Fruit fly (Drosophila melanogaster) whole organism, embryonic: ENCODE results near the gene CG32032.

Source experiments
- Bteb2 ChIP-seq: fragments of 200-800 bp; sonication (Bioruptor generic); optimal IDR thresholded peaks from 2 replicates; lab custom pipeline; 2016; ENCODE audit warnings: missing biosample characterization, missing genetic modification characterization
- CG11456 ChIP-seq: fragments of 200-800 bp; sonication (Bioruptor generic); IDR thresholded peaks from 3 replicates; pipeline ENCODE4 v1.3.6; 2022; ENCODE audit warnings: missing biosample characterization, missing genetic modification characterization
- CG12155 ChIP-seq: fragments of 200-800 bp; sonication (Bioruptor generic); optimal IDR thresholded peaks from 3 replicates; lab custom pipeline; 2016; ENCODE audit warnings: missing biosample characterization, missing genetic modification characterization
- CG12219 ChIP-seq: fragments of 200-800 bp; sonication (Bioruptor generic); optimal IDR thresholded peaks from 3 replicates; lab custom pipeline; 2018; ENCODE audit warnings: missing biosample characterization, mild to moderate bottlenecking, missing genetic modification characterization
- CG12391 ChIP-seq: fragments of 200-800 bp; sonication (Bioruptor generic); optimal IDR thresholded peaks from 3 replicates; lab custom pipeline; 2018; ENCODE audit warnings: missing biosample characterization, mild to moderate bottlenecking, missing genetic modification characterization, moderate library complexity
- CG13424 ChIP-seq: fragments of 200-800 bp; sonication (Bioruptor generic); optimal IDR thresholded peaks from 2 replicates; lab custom pipeline; 2019; ENCODE audit warnings: missing biosample characterization, mild to moderate bottlenecking, missing genetic modification characterization, moderate library complexity
- CG13624 ChIP-seq: fragments of 200-800 bp; sonication (Bioruptor generic); optimal IDR thresholded peaks from 2 replicates; lab custom pipeline; 2016; ENCODE audit warnings: missing biosample characterization, missing genetic modification characterization
- CG14710 ChIP-seq: fragments of 200-800 bp; sonication (Bioruptor generic); optimal IDR thresholded peaks from 3 replicates; lab custom pipeline; 2019; ENCODE audit warnings: missing biosample characterization, mild to moderate bottlenecking, missing genetic modification characterization, moderate library complexity
- CG15514 ChIP-seq: fragments of 200-800 bp; sonication (Bioruptor generic); optimal IDR thresholded peaks from 3 replicates; lab custom pipeline; 2017; ENCODE audit warnings: missing biosample characterization, missing genetic modification characterization, mild to moderate bottlenecking, moderate library complexity, missing genetic modification reagents
- CG17912 ChIP-seq: fragments of 200-800 bp; sonication (Bioruptor generic); optimal IDR thresholded peaks from 2 replicates; lab custom pipeline; 2018; ENCODE audit warnings: missing biosample characterization, mild to moderate bottlenecking, missing genetic modification characterization
- CG2116 ChIP-seq: fragments of 200-800 bp; sonication (Bioruptor generic); optimal IDR thresholded peaks from 3 replicates; lab custom pipeline; 2018; ENCODE audit warnings: missing biosample characterization, mild to moderate bottlenecking, missing genetic modification characterization
- CG30403 ChIP-seq: fragments of 200-800 bp; sonication (Bioruptor generic); optimal IDR thresholded peaks from 3 replicates; lab custom pipeline; 2016; ENCODE audit warnings: missing biosample characterization, missing genetic modification characterization
- CG3065 ChIP-seq: fragments of 200-800 bp; sonication (Bioruptor generic); optimal IDR thresholded peaks from 2 replicates; lab custom pipeline; 2016; ENCODE audit warnings: missing biosample characterization, missing genetic modification characterization
- CG42726 ChIP-seq: fragments of 200-800 bp; sonication (Bioruptor generic); IDR thresholded peaks from 2 replicates; pipeline ENCODE4 v1.3.6; 2022; ENCODE audit warnings: missing biosample characterization, missing genetic modification characterization; ENCODE audit not compliant: partially characterized antibody
- CG4282 ChIP-seq: fragments of 200-800 bp; sonication (Bioruptor generic); optimal IDR thresholded peaks from 2 replicates; lab custom pipeline; 2016; ENCODE audit warnings: missing biosample characterization, missing genetic modification characterization
- CG4707 ChIP-seq: fragments of 200-800 bp; sonication (Bioruptor generic); optimal IDR thresholded peaks from 2 replicates; lab custom pipeline; 2018; ENCODE audit warnings: missing biosample characterization, mild to moderate bottlenecking, missing genetic modification characterization, moderate library complexity
- CG8089 ChIP-seq: fragments of 200-800 bp; sonication (Bioruptor generic); optimal IDR thresholded peaks from 3 replicates; lab custom pipeline; 2016; ENCODE audit warnings: missing biosample characterization, missing genetic modification characterization
- CG9932 ChIP-seq: fragments of 200-800 bp; sonication (Bioruptor generic); IDR thresholded peaks from 2 replicates; pipeline ENCODE4 v1.3.6; 2022; ENCODE audit warnings: missing biosample characterization, missing genetic modification characterization
- D ChIP-seq, 2 experiments: fragments of 200-800 bp in 1 of 2; fragments of >200 bp in 1 of 2; sonication (Bioruptor generic) in 1 of 2; optimal IDR thresholded peaks; 2 replicates in 1 of 2; 3 replicates in 1 of 2; lab custom pipeline; 2017; ENCODE audit warnings: mild to moderate bottlenecking in 1 of 2, missing biosample characterization in 1 of 2, missing genetic modification characterization in 1 of 2, missing genetic modification reagents in 1 of 2
- Dp ChIP-seq: fragments of 200-800 bp; sonication (Bioruptor generic); optimal IDR thresholded peaks from 2 replicates; lab custom pipeline; 2018; ENCODE audit warnings: missing biosample characterization, mild to moderate bottlenecking, missing genetic modification characterization, moderate library complexity
- E2f2 ChIP-seq: fragments of 200-800 bp; sonication (Bioruptor generic); IDR thresholded peaks from 2 replicates; pipeline ENCODE4 v1.3.6; 2022; ENCODE audit warnings: missing biosample characterization, missing genetic modification characterization
- HLHmδ ChIP-seq: fragments of 200-800 bp; sonication (Bioruptor generic); optimal IDR thresholded peaks from 2 replicates; lab custom pipeline; 2018; ENCODE audit warnings: missing biosample characterization, mild to moderate bottlenecking, missing genetic modification characterization, moderate library complexity
- Hmr ChIP-seq: fragments of 200-800 bp; sonication (Bioruptor generic); optimal IDR thresholded peaks from 3 replicates; lab custom pipeline; 2017; ENCODE audit warnings: mild to moderate bottlenecking, missing biosample characterization, missing genetic modification reagents, missing genetic modification characterization
- MBD-R2 ChIP-seq: fragments of 200-800 bp; sonication (Bioruptor generic); IDR thresholded peaks from 2 replicates; pipeline ENCODE4 v1.3.6; 2022; ENCODE audit warnings: missing biosample characterization, missing genetic modification characterization
- MTF-1 ChIP-seq: fragments of 200-800 bp; sonication (Bioruptor generic); optimal IDR thresholded peaks from 2 replicates; lab custom pipeline; 2018; ENCODE audit warnings: missing biosample characterization, mild to moderate bottlenecking, missing genetic modification characterization, borderline replicate concordance
- Max ChIP-seq: fragments of 200-800 bp; sonication (Bioruptor generic); optimal IDR thresholded peaks from 2 replicates; lab custom pipeline; 2016; ENCODE audit warnings: missing biosample characterization, mild to moderate bottlenecking, missing genetic modification characterization
- PHDP ChIP-seq: fragments of 200-800 bp; sonication (Bioruptor generic); optimal IDR thresholded peaks from 3 replicates; lab custom pipeline; 2018; ENCODE audit warnings: missing biosample characterization, mild to moderate bottlenecking, missing genetic modification characterization, moderate library complexity
- Rx ChIP-seq: fragments of 200-800 bp; sonication (Bioruptor generic); IDR thresholded peaks from 2 replicates; pipeline ENCODE4 v1.3.6; 2022; ENCODE audit warnings: missing biosample characterization, missing genetic modification characterization
- TFAM ChIP-seq: fragments of 200-800 bp; sonication (Bioruptor generic); optimal IDR thresholded peaks from 2 replicates; lab custom pipeline; 2017; ENCODE audit warnings: missing biosample characterization, missing genetic modification characterization, inconsistent platforms
- Trl ChIP-seq, 3 experiments: fragments of >200 bp in 2 of 3; fragments of 200-800 bp in 1 of 3; sonication (Bioruptor generic) in 1 of 3; optimal IDR thresholded peaks; 2 replicates in 1 of 3; 3 replicates in 2 of 3; lab custom pipeline; 2016 to 2017; ENCODE audit warnings: missing biosample characterization in 1 of 3, missing genetic modification characterization in 1 of 3
- br ChIP-seq: fragments of >200 bp; optimal IDR thresholded peaks from 2 replicates; lab custom pipeline; 2017
- crp ChIP-seq, 2 experiments: fragments of 200-800 bp; sonication (Bioruptor generic); optimal IDR thresholded peaks; 2 replicates in 1 of 2; 3 replicates in 1 of 2; lab custom pipeline; 2017; ENCODE audit warnings: missing biosample characterization in 2 of 2, missing genetic modification characterization in 2 of 2, mild to moderate bottlenecking in 1 of 2, moderate library complexity in 1 of 2
- dysf ChIP-seq: fragments of 200-800 bp; sonication (Bioruptor generic); IDR thresholded peaks from 3 replicates; pipeline ENCODE4 v1.3.6; 2022; ENCODE audit warnings: missing biosample characterization, missing genetic modification characterization
- gce ChIP-seq: fragments of 200-800 bp; sonication (Bioruptor generic); IDR thresholded peaks from 3 replicates; pipeline ENCODE4 v1.3.6; 2022; ENCODE audit warnings: missing biosample characterization, missing genetic modification characterization
- gfzf ChIP-seq: fragments of 200-800 bp; sonication (Bioruptor generic); optimal IDR thresholded peaks from 2 replicates; lab custom pipeline; 2016; ENCODE audit warnings: missing biosample characterization, mild to moderate bottlenecking, missing genetic modification characterization, moderate library complexity
- grn ChIP-seq: fragments of 200-800 bp; sonication (Bioruptor generic); optimal IDR thresholded peaks from 3 replicates; lab custom pipeline; 2017; ENCODE audit warnings: missing biosample characterization, missing genetic modification characterization
- gsb-n ChIP-seq: fragments of 200-800 bp; sonication (Bioruptor generic); optimal IDR thresholded peaks from 3 replicates; lab custom pipeline; 2018; ENCODE audit warnings: missing biosample characterization, mild to moderate bottlenecking, missing genetic modification characterization
- hkb ChIP-seq, 2 experiments: fragments of 200-800 bp in 1 of 2; fragments of >200 bp in 1 of 2; sonication (Bioruptor generic) in 1 of 2; IDR thresholded peaks in 1 of 2; optimal IDR thresholded peaks in 1 of 2; 2 replicates each; pipeline versions ENCODE4 v1.3.6 to Lab custom; 2017 to 2022; ENCODE audit warnings: missing biosample characterization in 1 of 2, missing genetic modification characterization in 1 of 2
- jigr1 ChIP-seq: fragments of 200-800 bp; sonication (Bioruptor generic); IDR thresholded peaks from 3 replicates; pipeline ENCODE4 v1.3.6; 2022; ENCODE audit warnings: missing biosample characterization, missing genetic modification characterization
- mam ChIP-seq: fragments of 200-800 bp; sonication (Bioruptor generic); optimal IDR thresholded peaks from 3 replicates; lab custom pipeline; 2016; ENCODE audit warnings: missing biosample characterization, missing genetic modification characterization
- pzg ChIP-seq: fragments of 200-800 bp; sonication (Bioruptor generic); optimal IDR thresholded peaks from 3 replicates; lab custom pipeline; 2018; ENCODE audit warnings: missing biosample characterization, mild to moderate bottlenecking, missing genetic modification characterization, moderate library complexity
- repo ChIP-seq: fragments of 200-800 bp; sonication (Bioruptor generic); optimal IDR thresholded peaks from 2 replicates; lab custom pipeline; 2016; ENCODE audit warnings: missing biosample characterization, missing genetic modification characterization
- rib ChIP-seq: fragments of 200-800 bp; sonication (Bioruptor generic); IDR thresholded peaks from 2 replicates; pipeline ENCODE4 v1.3.6; 2022; ENCODE audit warnings: missing biosample characterization, missing genetic modification characterization
- sens ChIP-seq: fragments of 200-800 bp; sonication (Bioruptor generic); peaks from one replicate; lab custom pipeline; 2016; ENCODE audit warnings: missing biosample characterization, missing genetic modification characterization
- so ChIP-seq: fragments of 200-800 bp; sonication (Bioruptor generic); IDR thresholded peaks from 3 replicates; pipeline ENCODE4 v1.3.6; 2022; ENCODE audit warnings: missing biosample characterization, missing genetic modification characterization
- stwl ChIP-seq: fragments of 200-800 bp; sonication (Bioruptor generic); optimal IDR thresholded peaks from 3 replicates; lab custom pipeline; 2018; ENCODE audit warnings: missing biosample characterization, mild to moderate bottlenecking, missing genetic modification characterization, moderate library complexity
- sug ChIP-seq: fragments of 200-800 bp; optimal IDR thresholded peaks from 2 replicates; lab custom pipeline; 2019; ENCODE audit warnings: missing biosample characterization, mild to moderate bottlenecking, missing genetic modification characterization, moderate library complexity
- trh ChIP-seq: fragments of 200-800 bp; sonication (Bioruptor generic); optimal IDR thresholded peaks from 2 replicates; lab custom pipeline; 2016; ENCODE audit warnings: missing biosample characterization, missing genetic modification characterization
- vfl ChIP-seq: fragments of 200-800 bp; sonication (Bioruptor generic); optimal IDR thresholded peaks from 2 replicates; lab custom pipeline; 2016; ENCODE audit warnings: missing biosample characterization, missing genetic modification characterization

The CG32032 gene

dm6 chr3L:9134349-9134748 lies 41.5 kb downstream of the CG32032 start, which contains the start of the genes bol and Dhpr:
Gene bol, minus strand, starts transcription at chr3L:9134405.
Gene Dhpr, plus strand, starts transcription at chr3L:9134560.
- no peak for TF ChIP-seq CG8089
- TF ChIP-seq D (optimal IDR thresholded peaks at IDR 0.05; lab: Kevin White, UChicago), result no peak
- no peak for TF ChIP-seq D (GFP tag; optimal IDR thresholded peaks at IDR 0.05; lab: Kevin White, UChicago)
- TF ChIP-seq CG11456, result 0 out of 3 replicates have a peak, but pooled peaks have one; percentile 10
- peak; percentile 7 for TF ChIP-seq CG30403 (GFP tag; lab: Kevin White, UChicago)
- TF ChIP-seq CG14710 (tag; lab: Kevin White, UChicago), result peak; percentile 44
- TF ChIP-seq sug (tag; lab: Kevin White, UChicago), result no peak
- 0 out of 3 replicates have a peak, but pooled peaks have one; percentile 27 for TF ChIP-seq dysf (GFP tag; lab: Robert Waterston, UW)
- TF ChIP-seq CG4282 (GFP tag; lab: Kevin White, UChicago), result no peak
- TF ChIP-seq hkb (optimal IDR thresholded peaks at IDR 0.05; lab: Kevin White, UChicago), result no peak
- peak; percentile 33; the same call in 1 of the 2 replicates for TF ChIP-seq hkb (GFP tag; IDR thresholded peaks at IDR 0.05; lab: Robert Waterston, UW)
- peak; percentile 96 for TF ChIP-seq MBD-R2 (GFP tag; lab: Robert Waterston, UW)
- TF ChIP-seq CG13624, result peak; percentile 39
- TF ChIP-seq CG42726 (GFP tag; lab: Robert Waterston, UW), result peak; percentile 48; the same call in 1 of the 2 replicates
- TF ChIP-seq vfl (GFP tag; lab: Kevin White, UChicago), result no peak
- peak; percentile 98 for TF ChIP-seq gfzf (GFP tag; lab: Kevin White, UChicago)
- TF ChIP-seq stwl (tag; lab: Kevin White, UChicago), result peak; percentile 78
- TF ChIP-seq Max (GFP tag; lab: Kevin White, UChicago), result peak; percentile 16
- no peak for TF ChIP-seq rib (GFP tag; lab: Robert Waterston, UW)
- TF ChIP-seq grn (GFP tag; lab: Kevin White, UChicago), result no peak
- TF ChIP-seq sens (GFP tag; lab: Kevin White, UChicago), result peak; percentile 30
- peak; percentile 15 for TF ChIP-seq CG2116 (GFP tag; lab: Kevin White, UChicago)
- TF ChIP-seq CG3065 (GFP tag; lab: Kevin White, UChicago), result no peak
- peak; percentile 74 for TF ChIP-seq CG15514
- TF ChIP-seq PHDP (tag; lab: Kevin White, UChicago), result peak; percentile 37
- no peak for TF ChIP-seq Rx (GFP tag; lab: Robert Waterston, UW)
- no peak for TF ChIP-seq CG17912
- peak; percentile 87 for TF ChIP-seq CG12155
- peak; percentile 26 for TF ChIP-seq mam (GFP tag; lab: Kevin White, UChicago)
- peak; percentile 45 for TF ChIP-seq Hmr (GFP tag; lab: Kevin White, UChicago)
- TF ChIP-seq br (lab: Kevin White, UChicago), result no peak
- TF ChIP-seq HLHmδ (GFP tag; lab: Kevin White, UChicago), result peak; percentile 72
- TF ChIP-seq Trl (optimal IDR thresholded peaks at IDR 0.05; lab: Kevin White, UChicago), result peak in 1 of 2 experiments; percentile 23
- TF ChIP-seq Trl (GFP tag; optimal IDR thresholded peaks at IDR 0.05; lab: Kevin White, UChicago), result no peak
- no peak for TF ChIP-seq jigr1 (GFP tag; lab: Robert Waterston, UW)
- TF ChIP-seq crp (GFP tag; optimal IDR thresholded peaks at IDR 0.05; lab: Kevin White, UChicago), result peak; percentile 76 to 97
- TF ChIP-seq MTF-1 (GFP tag; lab: Kevin White, UChicago), result peak; percentile 31
- TF ChIP-seq CG12219 (GFP tag; lab: Kevin White, UChicago), result no peak
- no peak for TF ChIP-seq CG4707 (GFP tag; lab: Kevin White, UChicago)
- TF ChIP-seq CG13424, result no peak
- peak; percentile 76 for TF ChIP-seq E2f2
- no peak for TF ChIP-seq TFAM (GFP tag; lab: Kevin White, UChicago)
- TF ChIP-seq CG9932 (GFP tag; lab: Robert Waterston, UW), result peak; percentile 26; the same call in 1 of the 2 replicates
- TF ChIP-seq gce (GFP tag; lab: Robert Waterston, UW), result peak; percentile 24; the same call in 1 of the 3 replicates
- TF ChIP-seq Bteb2 (GFP tag; lab: Kevin White, UChicago), result no peak
- peak; percentile 21 for TF ChIP-seq repo (GFP tag; lab: Kevin White, UChicago)
- 0 out of 3 replicates have a peak, but pooled peaks have one; percentile 24 for TF ChIP-seq so (GFP tag; lab: Robert Waterston, UW)
- TF ChIP-seq gsb-n (tag; lab: Kevin White, UChicago), result peak; percentile 22
- TF ChIP-seq pzg (GFP tag; lab: Kevin White, UChicago), result peak; percentile 94
- TF ChIP-seq trh, result no peak
- peak; percentile 62 for TF ChIP-seq Dp (GFP tag; lab: Kevin White, UChicago)
- TF ChIP-seq CG12391, result peak; percentile 12
